Fruit fly (Drosophila melanogaster): Measurements from ENCODE around the gene CG3473.
A peak's percentile ranks its signal among the peaks of the same experiment; 100 is the strongest.

- no peak for TF ChIP-seq CG15011 (GFP tag; optimal IDR thresholded peaks at IDR 0.05)
- no peak for TF ChIP-seq CG4730 (GFP tag; IDR thresholded peaks at IDR 0.05)
- no peak for TF ChIP-seq CG17328 (GFP tag; IDR thresholded peaks at IDR 0.05)
- no peak for TF ChIP-seq Asciz (GFP tag; optimal IDR thresholded peaks at IDR 0.05)
- TF ChIP-seq Blimp-1 (GFP tag; optimal IDR thresholded peaks at IDR 0.05): no peak
- peak; percentile 29 for TF ChIP-seq hth (optimal IDR thresholded peaks at IDR 0.05)
- TF ChIP-seq CG17612 (GFP tag; IDR thresholded peaks at IDR 0.05): no peak
- TF ChIP-seq CG12155 (GFP tag; optimal IDR thresholded peaks at IDR 0.05): no peak
- TF ChIP-seq Hr3 (GFP tag; optimal IDR thresholded peaks at IDR 0.05): no peak
- no peak for TF ChIP-seq CG1024 (GFP tag; IDR thresholded peaks at IDR 0.05)
- no peak for TF ChIP-seq H2.0 (GFP tag; IDR thresholded peaks at IDR 0.05)
Measured at dm6 chr2L:14580693-14581572, 17.4 kb upstream of the CG3473 start.

Data from whole organism, embryonic.